Worm (Caenorhabditis elegans): Measurements from ENCODE around the gene F17C11.13.

F17C11.13 gene

ce11 chrV:10940571-10940991 is 15.1 kb upstream of the F17C11.13 start (continued):
- TF ChIP-seq F49E8.2 (tag; optimal IDR thresholded peaks at IDR 0.05; ENCODE audit: insufficient read depth) (no peak), F57C9.4 (tag; optimal IDR thresholded peaks at IDR 0.05) (no peak), snpc-4 (GFP tag; optimal IDR thresholded peaks at IDR 0.05) (no peak), snpc-4 (tag; optimal IDR thresholded peaks at IDR 0.05) (peak in 2 of 4 experiments; percentile 31 to 51), somi-1 (GFP tag; optimal IDR thresholded peaks at IDR 0.05) (no peak), let-526 (GFP tag; IDR thresholded peaks at IDR 0.05) (0 out of 2 replicates have a peak, but pooled peaks have one; percentile 5)

- TF ChIP-seq die-1 (tag; optimal IDR thresholded peaks at IDR 0.05): no peak
- TF ChIP-seq hrde-1 (tag; optimal IDR thresholded peaks at IDR 0.05; ENCODE audit: borderline replicate concordance): no peak
- no peak for TF ChIP-seq zim-3 (tag; optimal IDR thresholded peaks at IDR 0.05)
- peak; percentile 62 for TF ChIP-seq ama-1 (optimal IDR thresholded peaks at IDR 0.05)
- no peak for TF ChIP-seq ama-1 (GFP tag; optimal IDR thresholded peaks at IDR 0.05)
- TF ChIP-seq gei-17 (GFP tag; optimal IDR thresholded peaks at IDR 0.05): no peak
Observed at ce11 chrV:10941150-10941549, 14.6 kb upstream of the F17C11.13 start, which contains the start of gene F17C11.26. Gene F17C11.26, plus strand, starts transcription at chrV:10941450.

ce11 chrV:10942161-10942560 is 13.6 kb upstream of the F17C11.13 start, which contains the start of gene zip-9:
Gene zip-9, plus strand, starts transcription at chrV:10942461.
- TF ChIP-seq F37B4.10 (GFP tag; IDR thresholded peaks at IDR 0.05) (0 out of 2 replicates have a peak, but pooled peaks have one; percentile 76), ztf-28 (GFP tag; IDR thresholded peaks at IDR 0.05) (no peak), ccch-3 (GFP tag; optimal IDR thresholded peaks at IDR 0.05) (no peak), hsf-1 (GFP tag; IDR thresholded peaks at IDR 0.05) (0 out of 2 replicates have a peak, but pooled peaks have one; percentile 20)

ce11 chrV:10944903-10945302 is 10.8 kb upstream of the F17C11.13 start:
- no peak for TF ChIP-seq aptf-3 (GFP tag; IDR thresholded peaks at IDR 0.05)
- TF ChIP-seq athp-1 (tag; optimal IDR thresholded peaks at IDR 0.05): no peak
- TF ChIP-seq sea-2 (GFP tag; IDR thresholded peaks at IDR 0.05): no peak
- TF ChIP-seq bed-2 (GFP tag; IDR thresholded peaks at IDR 0.05): no peak
- TF ChIP-seq Y95B8A.8 (GFP tag; IDR thresholded peaks at IDR 0.05): no peak
- TF ChIP-seq tbp1 (GFP tag; optimal IDR thresholded peaks at IDR 0.05): no peak
- TF ChIP-seq die-1 (tag; optimal IDR thresholded peaks at IDR 0.05): no peak
- no peak for TF ChIP-seq unc-130 (GFP tag; optimal IDR thresholded peaks at IDR 0.05)

- no peak for TF ChIP-seq pha-4 (tag; optimal IDR thresholded peaks at IDR 0.05)
- TF ChIP-seq repo-1 (tag; optimal IDR thresholded peaks at IDR 0.05): no peak
Observed at ce11 chrV:10947210-10947609, 8.5 kb upstream of the F17C11.13 start.

- TF ChIP-seq dox-1 (GFP tag; IDR thresholded peaks at IDR 0.05): no peak
- TF ChIP-seq D2030.7 (GFP tag; IDR thresholded peaks at IDR 0.05): no peak
- TF ChIP-seq atf-7 (tag; optimal IDR thresholded peaks at IDR 0.05): no peak
- no peak for TF ChIP-seq C17E4.6 (GFP tag; IDR thresholded peaks at IDR 0.05)
- no peak for TF ChIP-seq snpc-1.1 (tag; optimal IDR thresholded peaks at IDR 0.05; ENCODE audit: insufficient read depth)
- no peak for TF ChIP-seq bed-1 (GFP tag; IDR thresholded peaks at IDR 0.05)
- no peak for TF ChIP-seq Y56A3A.18 (GFP tag; IDR thresholded peaks at IDR 0.05)
- no peak for TF ChIP-seq ztf-25 (GFP tag; IDR thresholded peaks at IDR 0.05)
- no peak for TF ChIP-seq F37B4.10 (GFP tag; IDR thresholded peaks at IDR 0.05)
- TF ChIP-seq F57C9.4 (tag; optimal IDR thresholded peaks at IDR 0.05): no peak
- TF ChIP-seq lsl-1 (GFP tag; optimal IDR thresholded peaks at IDR 0.05): no peak
- TF ChIP-seq pha-4 (tag; optimal IDR thresholded peaks at IDR 0.05): no peak
- no peak for TF ChIP-seq B0035.1 (tag; optimal IDR thresholded peaks at IDR 0.05)
- TF ChIP-seq lin-26 (GFP tag; IDR thresholded peaks at IDR 0.05): no peak
- TF ChIP-seq rpc-1 (optimal IDR thresholded peaks at IDR 0.05): no peak
- no peak for TF ChIP-seq rpc-1 (tag; optimal IDR thresholded peaks at IDR 0.05)
- no peak for TF ChIP-seq let-607 (tag; optimal IDR thresholded peaks at IDR 0.05)
- TF ChIP-seq C06A6.2 (GFP tag; conservative IDR thresholded peaks at IDR 0.05): no peak
- no peak for TF ChIP-seq Y95B8A.8 (GFP tag; IDR thresholded peaks at IDR 0.05)
- TF ChIP-seq let-526 (GFP tag; IDR thresholded peaks at IDR 0.05): no peak
Observed at ce11 chrV:10947930-10948329, 7.8 kb upstream of the F17C11.13 start, which contains the start of gene F17C11.2. Gene F17C11.2, plus strand, starts transcription at chrV:10948230.
